Fruit fly (Drosophila melanogaster) whole organism, prepupa: ENCODE results near the gene Dsor1.

Experiments
- Blimp-1 ChIP-seq: fragments of 200-800 bp; sonication (Bioruptor generic); optimal IDR thresholded peaks from 3 replicates; lab custom pipeline; 2017; ENCODE audit warnings: missing biosample characterization, missing genetic modification characterization, mild to moderate bottlenecking, moderate library complexity, missing genetic modification reagents
- CG10631 ChIP-seq: fragments of 200-800 bp; sonication (Bioruptor generic); optimal IDR thresholded peaks from 2 replicates; lab custom pipeline; 2016; ENCODE audit warnings: missing biosample characterization, missing genetic modification characterization
- CG31627 ChIP-seq: fragments of 200-800 bp; sonication (Bioruptor generic); optimal IDR thresholded peaks from 3 replicates; lab custom pipeline; 2016; ENCODE audit warnings: missing biosample characterization, missing genetic modification characterization
- CG32006 ChIP-seq: fragments of 200-800 bp; sonication (Bioruptor generic); optimal IDR thresholded peaks from 3 replicates; lab custom pipeline; 2017; ENCODE audit warnings: missing biosample characterization, mild to moderate bottlenecking, missing genetic modification characterization
- CG3919 ChIP-seq: fragments of 200-800 bp; sonication (Bioruptor generic); optimal IDR thresholded peaks from 3 replicates; lab custom pipeline; 2016; ENCODE audit warnings: missing biosample characterization, missing genetic modification characterization
- CG6792 ChIP-seq: fragments of 200-800 bp; sonication (Bioruptor generic); optimal IDR thresholded peaks from 3 replicates; lab custom pipeline; 2016; ENCODE audit warnings: missing biosample characterization, missing genetic modification characterization
- CG8632 ChIP-seq: fragments of 200-800 bp; sonication (Bioruptor generic); optimal IDR thresholded peaks from 3 replicates; lab custom pipeline; 2016; ENCODE audit warnings: missing biosample characterization, missing genetic modification characterization
- Gug ChIP-seq: fragments of 200-800 bp; sonication (Bioruptor generic); IDR thresholded peaks from 2 replicates; pipeline ENCODE4 v1.3.6; 2022; ENCODE audit warnings: missing biosample characterization, missing genetic modification characterization
- Hr38 ChIP-seq: sonication (Bioruptor generic); optimal IDR thresholded peaks from 2 replicates; lab custom pipeline; 2016; ENCODE audit warnings: missing biosample characterization, missing genetic modification characterization
- Met ChIP-seq: fragments of 200-800 bp; sonication (Bioruptor generic); optimal IDR thresholded peaks from 3 replicates; lab custom pipeline; 2016; ENCODE audit warnings: missing biosample characterization, missing genetic modification characterization
- Sox102F ChIP-seq: fragments of 200-800 bp; sonication (Bioruptor generic); optimal IDR thresholded peaks from 2 replicates; lab custom pipeline; 2016; ENCODE audit warnings: missing biosample characterization, mild to moderate bottlenecking, missing genetic modification characterization
- Sox15 ChIP-seq: fragments of 200-800 bp; sonication (Bioruptor generic); optimal IDR thresholded peaks from 3 replicates; lab custom pipeline; 2016; ENCODE audit warnings: missing biosample characterization, missing genetic modification characterization
- acj6 ChIP-seq: fragments of 200-800 bp; sonication (Bioruptor generic); optimal IDR thresholded peaks from 3 replicates; lab custom pipeline; 2016; ENCODE audit warnings: missing biosample characterization, missing genetic modification characterization

- no peak for TF ChIP-seq Sox102F (GFP tag; lab: Kevin White, UChicago)
- no peak for TF ChIP-seq Gug (GFP tag; lab: Robert Waterston, UW)
- no peak for TF ChIP-seq Blimp-1 (GFP tag; lab: Kevin White, UChicago)
- TF ChIP-seq Sox15, result no peak
- TF ChIP-seq CG6792 (GFP tag; lab: Kevin White, UChicago), result no peak
- TF ChIP-seq CG32006 (GFP tag; lab: Kevin White, UChicago), result no peak
- TF ChIP-seq CG8632, result no peak
- TF ChIP-seq Hr38 (GFP tag; lab: Kevin White, UChicago), result no peak
- TF ChIP-seq Met, result no peak
- no peak for TF ChIP-seq acj6 (GFP tag; lab: Kevin White, UChicago)
- no peak for TF ChIP-seq CG31627 (GFP tag; lab: Kevin White, UChicago)
- TF ChIP-seq CG3919 (GFP tag; lab: Kevin White, UChicago), result no peak
- no peak for TF ChIP-seq CG10631
These were observed 20.5 kb downstream of the Dsor1 start, which contains the start of gene Erk7 for dm6 chrX:9267598-9267997.
